Worm (Caenorhabditis elegans) whole organism, L1 larva: Measurements from ENCODE around the gene cyp-32A1.
A peak's percentile ranks its signal among the peaks of the same experiment; 100 is the strongest.

ENCODE experiments used
- C04F5.9 ChIP-seq: sonication (generic microtip); optimal IDR thresholded peaks from 2 replicates; lab custom pipeline; 2016; ENCODE audit warnings: missing genetic modification characterization, missing compliant biosample characterization
- C34B4.2 ChIP-seq: sonication (generic microtip); optimal IDR thresholded peaks from 2 replicates; lab custom pipeline; 2017; ENCODE audit warnings: mild to moderate bottlenecking, missing genetic modification characterization, missing compliant biosample characterization
- Y116A8C.19 ChIP-seq: sonication (generic microtip); optimal IDR thresholded peaks from 2 replicates; lab custom pipeline; 2016; ENCODE audit warnings: missing compliant biosample characterization, missing genetic modification characterization, borderline replicate concordance
- alr-1 ChIP-seq: fragments of 200-800 bp; sonication (Bioruptor generic); optimal IDR thresholded peaks from 2 replicates; lab custom pipeline; 2018; ENCODE audit warnings: borderline replicate concordance, mild to moderate bottlenecking, missing genetic modification characterization, missing compliant biosample characterization
- ceh-63 ChIP-seq: fragments of 200-800 bp; sonication (Bioruptor generic); optimal IDR thresholded peaks from 2 replicates; lab custom pipeline; 2018; ENCODE audit warnings: mild to moderate bottlenecking, missing genetic modification characterization, missing compliant biosample characterization
- ceh-82 ChIP-seq, 3 experiments: fragments of 150-350 bp in 1 of 3; sonication (generic microtip) in 2 of 3; optimal IDR thresholded peaks; 2 replicates each; lab custom pipeline; 2014 to 2017; ENCODE audit warnings: missing biosample characterization in 3 of 3, missing genetic modification characterization in 3 of 3
- ces-1 ChIP-seq: fragments of 150-350 bp; optimal IDR thresholded peaks from 2 replicates; lab custom pipeline; 2014; ENCODE audit warnings: missing biosample characterization, missing genetic modification reagents, missing genetic modification characterization
- dpl-1 ChIP-seq, 3 experiments: fragments of 150-350 bp in 2 of 3; sonication (generic microtip) in 1 of 3; optimal IDR thresholded peaks; 2 replicates each; lab custom pipeline; 2014 to 2017; ENCODE audit warnings: missing biosample characterization in 3 of 3, missing genetic modification characterization in 3 of 3, missing genetic modification reagents in 3 of 3
- dsc-1 ChIP-seq: sonication (generic microtip); optimal IDR thresholded peaks from 2 replicates; lab custom pipeline; 2016; ENCODE audit warnings: mild to moderate bottlenecking, missing genetic modification characterization, missing compliant biosample characterization
- efl-3 ChIP-seq: fragments of 200-800 bp; sonication (Bioruptor generic); optimal IDR thresholded peaks from 2 replicates; lab custom pipeline; 2018; ENCODE audit warnings: mild to moderate bottlenecking, missing genetic modification characterization, missing compliant biosample characterization
- elt-3 ChIP-seq, 6 experiments: fragments of 150-350 bp in 1 of 6; sonication (generic microtip); optimal IDR thresholded peaks; 2 replicates each; lab custom pipeline; 2017 to 2018; ENCODE audit warnings: missing biosample characterization in 6 of 6, missing genetic modification characterization in 6 of 6, inconsistent platforms in 1 of 6
- fkh-8 ChIP-seq: sonication (generic microtip); optimal IDR thresholded peaks from 2 replicates; lab custom pipeline; 2016; ENCODE audit warnings: mild to moderate bottlenecking, missing genetic modification characterization, missing compliant biosample characterization
- grh-1 ChIP-seq: fragments of 200-800 bp; sonication (Bioruptor generic); IDR thresholded peaks from 2 replicates; pipeline ENCODE4 v1.3.6; 2022; ENCODE audit warnings: missing genetic modification reagents, missing genetic modification characterization, missing compliant biosample characterization
- hlh-4 ChIP-seq: sonication (generic microtip); optimal IDR thresholded peaks from 2 replicates; lab custom pipeline; 2016; ENCODE audit warnings: mild to moderate bottlenecking, missing genetic modification characterization, missing compliant biosample characterization
- irx-1 ChIP-seq: sonication (generic microtip); optimal IDR thresholded peaks from 2 replicates; lab custom pipeline; 2016; ENCODE audit warnings: missing genetic modification characterization, missing compliant biosample characterization
- isw-1 ChIP-seq: fragments of 200-800 bp; sonication (Bioruptor generic); IDR thresholded peaks from 2 replicates; pipeline ENCODE4 v1.3.6; 2022; ENCODE audit warnings: missing genetic modification characterization, missing compliant biosample characterization
- lin-13 ChIP-seq: fragments of 150-350 bp; optimal IDR thresholded peaks from 2 replicates; lab custom pipeline; 2014; ENCODE audit warnings: missing biosample characterization, missing genetic modification reagents, missing genetic modification characterization
- lin-14 ChIP-seq: fragments of 200-800 bp; sonication (Bioruptor generic); optimal IDR thresholded peaks from 2 replicates; lab custom pipeline; 2018; ENCODE audit warnings: mild to moderate bottlenecking, missing genetic modification characterization, moderate library complexity, missing compliant biosample characterization
- lin-39 ChIP-seq: fragments of 150-350 bp; optimal IDR thresholded peaks from 2 replicates; lab custom pipeline; 2014; ENCODE audit warnings: missing biosample characterization, missing genetic modification reagents, missing genetic modification characterization
- lsy-2 ChIP-seq, 2 experiments: fragments of 150-350 bp; optimal IDR thresholded peaks; 2 replicates each; lab custom pipeline; 2014; ENCODE audit warnings: missing biosample characterization in 2 of 2, missing genetic modification characterization in 2 of 2
- mdl-1 ChIP-seq, 2 experiments: fragments of 150-350 bp; optimal IDR thresholded peaks; 2 replicates each; lab custom pipeline; 2014 to 2017; ENCODE audit warnings: missing biosample characterization in 2 of 2, missing genetic modification characterization in 2 of 2, inconsistent platforms in 1 of 2
- mef-2 ChIP-seq: fragments of 150-350 bp; optimal IDR thresholded peaks from 2 replicates; lab custom pipeline; 2014; ENCODE audit warnings: missing biosample characterization, missing genetic modification characterization
- nhr-11 ChIP-seq: fragments of 150-350 bp; optimal IDR thresholded peaks from 2 replicates; lab custom pipeline; 2014; ENCODE audit warnings: missing biosample characterization, missing genetic modification characterization
- nhr-20 ChIP-seq: sonication (generic microtip); optimal IDR thresholded peaks from 2 replicates; lab custom pipeline; 2016; ENCODE audit warnings: mild to moderate bottlenecking, missing genetic modification characterization, missing compliant biosample characterization
- nhr-47 ChIP-seq: sonication (generic microtip); optimal IDR thresholded peaks from 2 replicates; lab custom pipeline; 2016; ENCODE audit warnings: mild to moderate bottlenecking, missing genetic modification characterization, moderate library complexity, missing compliant biosample characterization
- nhr-76 ChIP-seq: sonication (generic microtip); optimal IDR thresholded peaks from 2 replicates; lab custom pipeline; 2017; ENCODE audit warnings: missing biosample characterization, missing genetic modification characterization
- nhr-84 ChIP-seq: sonication (generic microtip); optimal IDR thresholded peaks from 2 replicates; lab custom pipeline; 2017; ENCODE audit warnings: missing biosample characterization, missing genetic modification characterization
- nhr-85 ChIP-seq: sonication (generic microtip); peaks from one replicate; lab custom pipeline; 2016; ENCODE audit warnings: missing genetic modification characterization, inconsistent platforms, missing compliant biosample characterization
- nhr-90 ChIP-seq: sonication (generic microtip); optimal IDR thresholded peaks from 2 replicates; lab custom pipeline; 2016; ENCODE audit warnings: mild to moderate bottlenecking, missing genetic modification characterization, missing compliant biosample characterization; ENCODE audit not compliant: poor library complexity
- snpc-4 ChIP-seq: fragments of 150-350 bp; optimal IDR thresholded peaks from 2 replicates; lab custom pipeline; 2014; ENCODE audit warnings: missing biosample characterization, missing genetic modification characterization
- sox-4 ChIP-seq: sonication (generic microtip); optimal IDR thresholded peaks from 2 replicates; lab custom pipeline; 2016; ENCODE audit warnings: missing genetic modification characterization, missing compliant biosample characterization
- unc-130 ChIP-seq: fragments of 150-350 bp; optimal IDR thresholded peaks from 2 replicates; lab custom pipeline; 2017; ENCODE audit warnings: missing biosample characterization, missing genetic modification characterization, inconsistent platforms
- unc-62 ChIP-seq: fragments of 150-350 bp; optimal IDR thresholded peaks from 2 replicates; lab custom pipeline; 2014; ENCODE audit warnings: missing biosample characterization, missing genetic modification reagents, missing genetic modification characterization
- unc-86 ChIP-seq: sonication (generic microtip); optimal IDR thresholded peaks from 2 replicates; lab custom pipeline; 2016; ENCODE audit warnings: missing genetic modification characterization, missing compliant biosample characterization
- vab-15 ChIP-seq: sonication (generic microtip); optimal IDR thresholded peaks from 2 replicates; lab custom pipeline; 2017; ENCODE audit warnings: missing genotype, mild to moderate bottlenecking, missing genetic modification characterization, missing compliant biosample characterization
- zip-4 ChIP-seq: fragments of 200-800 bp; sonication (Bioruptor generic); optimal IDR thresholded peaks from 2 replicates; lab custom pipeline; 2018; ENCODE audit warnings: mild to moderate bottlenecking, missing genetic modification characterization, moderate library complexity, missing compliant biosample characterization
- ztf-11 ChIP-seq, 2 experiments: sonication (generic microtip); optimal IDR thresholded peaks; 2 replicates each; lab custom pipeline; 2016 to 2017; ENCODE audit warnings: missing genetic modification characterization in 2 of 2, missing biosample characterization in 1 of 2, missing compliant biosample characterization in 1 of 2

cyp-32A1 gene

ce11 chrV:7759270-7759669 lies 22.3 kb upstream of the cyp-32A1 start (continued):
- no peak for TF ChIP-seq dsc-1 (tag; lab: Kevin White, UChicago)
- TF ChIP-seq vab-15 (tag; lab: Kevin White, UChicago), result peak; percentile 72
- no peak for TF ChIP-seq hlh-4 (tag; lab: Kevin White, UChicago)
- TF ChIP-seq nhr-47, result peak; percentile 46
- no peak for TF ChIP-seq nhr-11
- peak; percentile 45 for TF ChIP-seq lin-13 (GFP tag; lab: Kevin White, UChicago)
- peak; percentile 53 for TF ChIP-seq irx-1
- no peak for TF ChIP-seq Y116A8C.19 (tag; lab: Kevin White, UChicago)

ce11 chrV:7760174-7760573 lies 21.4 kb upstream of the cyp-32A1 start, which contains the start of gene hint-3:
Gene hint-3 (plus strand): TSS chrV:7760474.
- no peak for TF ChIP-seq nhr-47
- no peak for TF ChIP-seq fkh-8 (tag; lab: Kevin White, UChicago)
- no peak for TF ChIP-seq lin-13 (GFP tag; lab: Kevin White, UChicago)
- no peak for TF ChIP-seq alr-1
- TF ChIP-seq mef-2 (tag; lab: Kevin White, UChicago), result no peak
- TF ChIP-seq nhr-76 (tag; lab: Kevin White, UChicago), result no peak
- no peak for TF ChIP-seq grh-1 (GFP tag; lab: Robert Waterston, UW)
- TF ChIP-seq lin-14 (GFP tag; lab: Kevin White, UChicago), result no peak
- no peak for TF ChIP-seq C04F5.9 (tag; lab: Kevin White, UChicago)
- TF ChIP-seq nhr-20 (tag; lab: Kevin White, UChicago), result no peak
- TF ChIP-seq snpc-4 (tag; lab: Kevin White, UChicago), result no peak
- no peak for TF ChIP-seq efl-3 (GFP tag; lab: Kevin White, UChicago)
- TF ChIP-seq ces-1, result no peak
- TF ChIP-seq sox-4 (tag; lab: Kevin White, UChicago), result no peak
- TF ChIP-seq dsc-1 (tag; lab: Kevin White, UChicago), result no peak
- TF ChIP-seq mdl-1 (tag; optimal IDR thresholded peaks at IDR 0.05; lab: Kevin White, UChicago), result no peak
- no peak for TF ChIP-seq nhr-84 (tag; lab: Kevin White, UChicago)
- TF ChIP-seq elt-3 (tag; optimal IDR thresholded peaks at IDR 0.05; lab: Kevin White, UChicago), result no peak
- TF ChIP-seq C34B4.2 (tag; lab: Kevin White, UChicago), result no peak

DNA sequence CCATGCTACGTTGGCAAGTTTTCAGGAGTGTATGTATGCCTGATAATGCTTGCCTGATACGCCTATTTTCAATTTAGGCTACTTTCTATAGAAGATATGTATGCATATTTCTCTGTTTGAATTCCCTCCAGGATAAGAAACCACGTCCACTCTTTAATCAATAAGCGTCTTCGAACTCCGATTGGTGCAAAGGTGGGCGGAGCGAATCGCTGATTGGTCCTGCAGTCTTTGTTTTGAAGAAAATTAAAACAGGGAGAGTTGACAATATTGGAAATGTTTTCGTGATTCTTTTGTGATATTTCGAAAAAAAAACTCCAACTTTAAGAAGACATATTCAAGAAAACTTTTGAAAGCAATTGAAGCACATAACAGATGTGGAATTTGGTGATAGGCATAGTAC lies 19.7 kb upstream of the cyp-32A1 start:
- no peak for TF ChIP-seq isw-1 (GFP tag; lab: Robert Waterston, UW)
- no peak for TF ChIP-seq ztf-11 (tag; optimal IDR thresholded peaks at IDR 0.05; lab: Kevin White, UChicago)
- no peak for TF ChIP-seq unc-130 (tag; lab: Kevin White, UChicago)
- TF ChIP-seq unc-86 (tag; lab: Kevin White, UChicago), result no peak
- TF ChIP-seq zip-4 (GFP tag; lab: Kevin White, UChicago), result no peak
- no peak for TF ChIP-seq snpc-4 (tag; lab: Kevin White, UChicago)
- TF ChIP-seq lin-39 (tag; lab: Kevin White, UChicago), result no peak
- no peak for TF ChIP-seq hlh-4 (tag; lab: Kevin White, UChicago)
- TF ChIP-seq dpl-1 (GFP tag; optimal IDR thresholded peaks at IDR 0.05; lab: Kevin White, UChicago), result no peak
- TF ChIP-seq lin-14 (GFP tag; lab: Kevin White, UChicago), result no peak
- TF ChIP-seq nhr-85 (tag; lab: Kevin White, UChicago), result no peak
- TF ChIP-seq C34B4.2 (tag; lab: Kevin White, UChicago), result no peak
- TF ChIP-seq ceh-63, result no peak
- no peak for TF ChIP-seq unc-62 (GFP tag; lab: Kevin White, UChicago)
- no peak for TF ChIP-seq nhr-84 (tag; lab: Kevin White, UChicago)
- TF ChIP-seq lsy-2 (tag; optimal IDR thresholded peaks at IDR 0.05; lab: Kevin White, UChicago), result no peak
- TF ChIP-seq nhr-90 (tag; lab: Kevin White, UChicago), result no peak
- TF ChIP-seq grh-1 (GFP tag; lab: Robert Waterston, UW), result no peak
- TF ChIP-seq ceh-82 (tag; optimal IDR thresholded peaks at IDR 0.05; lab: Kevin White, UChicago), result no peak
